Worm (Caenorhabditis elegans) whole organism, late embryonic: ENCODE data around the gene Y69A2AR.22.

Source experiments
- K02D7.2 ChIP-seq: sonication (generic microtip); optimal IDR thresholded peaks from 2 replicates; lab custom pipeline; 2017; ENCODE audit warnings: mild to moderate bottlenecking, missing genetic modification characterization, missing compliant biosample characterization
- K09A11.1 ChIP-seq: sonication (generic microtip); optimal IDR thresholded peaks from 2 replicates; lab custom pipeline; 2017; ENCODE audit warnings: antibody characterized with exemption, mild to moderate bottlenecking, missing genetic modification characterization, missing compliant biosample characterization; ENCODE audit not compliant: insufficient read depth
- Y22D7AL.16 ChIP-seq: sonication (generic microtip); optimal IDR thresholded peaks from 2 replicates; lab custom pipeline; 2016; ENCODE audit warnings: missing genetic modification characterization, missing compliant biosample characterization
- ahr-1 ChIP-seq: sonication (generic microtip); optimal IDR thresholded peaks from 2 replicates; lab custom pipeline; 2016; ENCODE audit warnings: missing genetic modification characterization, missing compliant biosample characterization
- ama-1 ChIP-seq: fragments of 150-350 bp; optimal IDR thresholded peaks from 2 replicates; lab custom pipeline; 2014
- ceh-18 ChIP-seq: sonication (generic microtip); optimal IDR thresholded peaks from 2 replicates; lab custom pipeline; 2016; ENCODE audit warnings: missing genetic modification characterization, missing compliant biosample characterization
- ceh-34 ChIP-seq: sonication (generic microtip); optimal IDR thresholded peaks from 2 replicates; lab custom pipeline; 2016; ENCODE audit warnings: mild to moderate bottlenecking, missing genetic modification characterization, missing compliant biosample characterization
- ceh-45 ChIP-seq: fragments of 200-800 bp; sonication (Bioruptor generic); IDR thresholded peaks from 2 replicates; pipeline ENCODE4 v1.3.6; 2022; ENCODE audit warnings: missing genetic modification reagents, missing genetic modification characterization, missing compliant biosample characterization
- che-1 ChIP-seq: sonication (generic microtip); optimal IDR thresholded peaks from 2 replicates; lab custom pipeline; 2016; ENCODE audit warnings: mild to moderate bottlenecking, missing genetic modification characterization, missing compliant biosample characterization
- dmd-4 ChIP-seq: sonication (generic microtip); optimal IDR thresholded peaks from 2 replicates; lab custom pipeline; 2016; ENCODE audit warnings: borderline replicate concordance, missing genetic modification characterization, missing compliant biosample characterization
- eyg-1 ChIP-seq: sonication (generic microtip); optimal IDR thresholded peaks from 2 replicates; lab custom pipeline; 2016; ENCODE audit warnings: missing genotype, missing genetic modification characterization, missing compliant biosample characterization
- fax-1 ChIP-seq: sonication (generic microtip); optimal IDR thresholded peaks from 2 replicates; lab custom pipeline; 2016; ENCODE audit warnings: missing genotype, missing genetic modification characterization, missing compliant biosample characterization
- fkh-6 ChIP-seq: sonication (generic microtip); optimal IDR thresholded peaks from 2 replicates; lab custom pipeline; 2016; ENCODE audit warnings: missing genetic modification characterization, missing compliant biosample characterization
- gmeb-2 ChIP-seq: sonication (generic microtip); optimal IDR thresholded peaks from 2 replicates; lab custom pipeline; 2016; ENCODE audit warnings: missing genetic modification characterization, inconsistent platforms, missing compliant biosample characterization
- hlh-13 ChIP-seq: fragments of 200-800 bp; sonication (Bioruptor generic); optimal IDR thresholded peaks from 2 replicates; lab custom pipeline; 2018; ENCODE audit warnings: mild to moderate bottlenecking, missing genetic modification characterization, missing compliant biosample characterization
- hlh-30 ChIP-seq: sonication (generic microtip); optimal IDR thresholded peaks from 2 replicates; lab custom pipeline; 2017; ENCODE audit warnings: antibody characterized with exemption, missing genetic modification characterization, missing compliant biosample characterization; ENCODE audit not compliant: insufficient read depth
- hlh-6 ChIP-seq: sonication (generic microtip); optimal IDR thresholded peaks from 2 replicates; lab custom pipeline; 2016; ENCODE audit warnings: missing genotype, missing genetic modification characterization, missing compliant biosample characterization
- hlh-8 ChIP-seq: sonication (generic microtip); optimal IDR thresholded peaks from 2 replicates; lab custom pipeline; 2016; ENCODE audit warnings: missing genotype, missing genetic modification characterization, missing compliant biosample characterization
- nfya-1 ChIP-seq: sonication (generic microtip); optimal IDR thresholded peaks from 2 replicates; lab custom pipeline; 2017; ENCODE audit warnings: missing genetic modification characterization, mild to moderate bottlenecking, missing compliant biosample characterization, antibody characterized with exemption, moderate library complexity
- npax-4 ChIP-seq: sonication (generic microtip); optimal IDR thresholded peaks from 2 replicates; lab custom pipeline; 2016; ENCODE audit warnings: missing genetic modification characterization, missing compliant biosample characterization
- pros-1 ChIP-seq: fragments of 150-350 bp; optimal IDR thresholded peaks from 2 replicates; lab custom pipeline; 2014; ENCODE audit warnings: missing biosample characterization, missing genetic modification reagents, missing genetic modification characterization
- rnt-1 ChIP-seq: sonication (generic microtip); optimal IDR thresholded peaks from 2 replicates; lab custom pipeline; 2016; ENCODE audit warnings: missing genetic modification characterization, missing compliant biosample characterization
- sox-2 ChIP-seq: fragments of 200-800 bp; sonication (Bioruptor generic); IDR thresholded peaks from 2 replicates; pipeline ENCODE4 v1.3.6; 2022; ENCODE audit warnings: missing genetic modification reagents, missing genetic modification characterization, missing compliant biosample characterization
- sox-4 ChIP-seq: sonication (generic microtip); optimal IDR thresholded peaks from 2 replicates; lab custom pipeline; 2017; ENCODE audit warnings: mild to moderate bottlenecking, missing genetic modification characterization, inconsistent platforms, missing compliant biosample characterization
- syd-9 ChIP-seq: sonication (generic microtip); optimal IDR thresholded peaks from 2 replicates; lab custom pipeline; 2016; ENCODE audit warnings: mild to moderate bottlenecking, missing genetic modification characterization, moderate library complexity, missing compliant biosample characterization
- unc-42 ChIP-seq: sonication (generic microtip); optimal IDR thresholded peaks from 2 replicates; lab custom pipeline; 2016; ENCODE audit warnings: missing genotype, missing genetic modification characterization, missing compliant biosample characterization
- unc-86 ChIP-seq: sonication (generic microtip); optimal IDR thresholded peaks from 2 replicates; lab custom pipeline; 2016; ENCODE audit warnings: missing genetic modification characterization, missing compliant biosample characterization
- zip-5 ChIP-seq: sonication (generic microtip); optimal IDR thresholded peaks from 2 replicates; lab custom pipeline; 2016; ENCODE audit warnings: missing genetic modification characterization, missing compliant biosample characterization

Gene Y69A2AR.22

DNA sequence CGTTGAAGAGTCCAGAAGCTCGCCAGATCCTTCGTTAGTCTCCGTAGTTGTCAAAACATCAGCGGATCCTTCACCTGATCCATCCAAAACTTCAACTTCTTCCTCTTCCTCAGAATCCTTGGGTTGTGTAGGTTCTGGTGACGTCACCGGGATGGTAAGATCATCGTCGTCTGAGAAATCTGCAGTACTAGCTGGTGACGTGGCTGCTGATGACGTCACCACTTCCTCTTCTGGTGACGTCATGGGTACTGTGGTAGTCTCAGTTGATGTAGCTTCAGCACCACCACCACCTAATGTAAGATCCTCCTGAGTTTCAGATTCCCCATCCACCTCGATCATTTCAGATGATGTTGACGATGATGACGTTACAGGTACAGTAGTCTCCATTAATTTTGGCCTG, 46.3 kb downstream of the Y69A2AR.22 start:
- TF ChIP-seq rnt-1 (no peak), gmeb-2 (no peak), eyg-1 (tag; lab: Kevin White, UChicago) (no peak), ahr-1 (tag; lab: Kevin White, UChicago) (no peak), ceh-18 (tag; lab: Kevin White, UChicago) (no peak), fkh-6 (tag; lab: Kevin White, UChicago) (no peak), ama-1 (lab: Kevin White, UChicago) (no peak), hlh-8 (tag; lab: Kevin White, UChicago) (no peak), npax-4 (tag; lab: Kevin White, UChicago) (no peak), ceh-45 (GFP tag; lab: Robert Waterston, UW) (no peak), unc-86 (tag; lab: Kevin White, UChicago) (no peak), fax-1 (tag; lab: Kevin White, UChicago) (no peak)
- TF ChIP-seq, all 69 proteins: peak for 0

DNA sequence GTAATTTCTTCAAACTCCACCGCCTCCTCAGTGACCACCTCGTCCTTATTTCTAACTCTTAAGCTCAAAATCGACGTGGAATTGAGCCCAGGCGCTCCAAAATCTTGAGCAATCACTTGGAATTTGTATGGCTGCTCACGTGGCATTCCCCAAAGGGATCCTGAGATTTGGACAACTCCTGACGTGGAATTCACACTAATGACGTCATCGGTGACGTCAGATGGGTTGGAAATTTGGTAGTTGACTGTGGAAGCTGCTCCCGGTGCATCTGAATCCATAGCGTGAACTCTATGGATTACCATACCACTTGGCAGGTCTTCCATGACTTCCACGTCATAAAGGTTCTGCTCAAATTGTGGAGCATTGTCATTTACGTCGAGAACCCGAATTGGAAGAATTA, 52.6 kb downstream of the Y69A2AR.22 start:
- no peak for TF ChIP-seq ceh-34 (tag; lab: Kevin White, UChicago)
- no peak for TF ChIP-seq che-1 (tag; lab: Kevin White, UChicago)
- no peak for TF ChIP-seq Y22D7AL.16
- no peak for TF ChIP-seq K09A11.1 (tag; lab: Kevin White, UChicago)
- no peak for TF ChIP-seq pros-1 (tag; lab: Kevin White, UChicago)
- no peak for TF ChIP-seq gmeb-2
- TF ChIP-seq zip-5 (tag; lab: Kevin White, UChicago) = no peak
- TF ChIP-seq sox-2 (GFP tag; lab: Robert Waterston, UW) = no peak
- TF ChIP-seq hlh-13 (GFP tag; lab: Kevin White, UChicago) = no peak
- TF ChIP-seq nfya-1 = no peak
- TF ChIP-seq K02D7.2 (tag; lab: Kevin White, UChicago) = no peak
- TF ChIP-seq ceh-18 (tag; lab: Kevin White, UChicago) = no peak
- no peak for TF ChIP-seq fax-1 (tag; lab: Kevin White, UChicago)
- TF ChIP-seq syd-9 (tag; lab: Kevin White, UChicago) = no peak
- TF ChIP-seq unc-42 (tag; lab: Kevin White, UChicago) = no peak
- TF ChIP-seq dmd-4 (tag; lab: Kevin White, UChicago) = no peak
- TF ChIP-seq hlh-6 (tag; lab: Kevin White, UChicago) = no peak
- no peak for TF ChIP-seq sox-4 (tag; lab: Kevin White, UChicago)
- TF ChIP-seq hlh-30 (tag; lab: Kevin White, UChicago) = no peak
